Worm (Caenorhabditis elegans) whole organism, mixed stage, embryonic: Measurements from ENCODE around the gene glb-24.

ENCODE experiments used
- ceh-39 ChIP-seq: fragments of 150-350 bp; optimal IDR thresholded peaks from 2 replicates; lab custom pipeline; 2014; ENCODE audit warnings: missing biosample characterization, missing genetic modification characterization
- cnd-1 ChIP-seq: fragments of 200-800 bp; sonication (Bioruptor generic); optimal IDR thresholded peaks from 2 replicates; lab custom pipeline; 2018; ENCODE audit warnings: mild to moderate bottlenecking, missing genetic modification characterization, missing compliant biosample characterization
- lin-13 ChIP-seq: fragments of 150-350 bp; optimal IDR thresholded peaks from 2 replicates; lab custom pipeline; 2014; ENCODE audit warnings: missing biosample characterization, missing genetic modification characterization
- nhr-237 ChIP-seq: fragments of 150-350 bp; optimal IDR thresholded peaks from 2 replicates; lab custom pipeline; 2014; ENCODE audit warnings: missing biosample characterization, missing genetic modification characterization
- pha-4 ChIP-seq: fragments of 150-350 bp; optimal IDR thresholded peaks from 2 replicates; lab custom pipeline; 2018; ENCODE audit warnings: missing biosample characterization, missing genetic modification reagents, missing genetic modification characterization
- sptf-1 ChIP-seq: sonication (generic microtip); optimal IDR thresholded peaks from 2 replicates; lab custom pipeline; 2017; ENCODE audit warnings: mild to moderate bottlenecking, missing genetic modification characterization, moderate library complexity, missing compliant biosample characterization
- unc-39 ChIP-seq: fragments of 150-350 bp; optimal IDR thresholded peaks from 2 replicates; lab custom pipeline; 2014; ENCODE audit warnings: missing biosample characterization, missing genetic modification characterization

DNA sequence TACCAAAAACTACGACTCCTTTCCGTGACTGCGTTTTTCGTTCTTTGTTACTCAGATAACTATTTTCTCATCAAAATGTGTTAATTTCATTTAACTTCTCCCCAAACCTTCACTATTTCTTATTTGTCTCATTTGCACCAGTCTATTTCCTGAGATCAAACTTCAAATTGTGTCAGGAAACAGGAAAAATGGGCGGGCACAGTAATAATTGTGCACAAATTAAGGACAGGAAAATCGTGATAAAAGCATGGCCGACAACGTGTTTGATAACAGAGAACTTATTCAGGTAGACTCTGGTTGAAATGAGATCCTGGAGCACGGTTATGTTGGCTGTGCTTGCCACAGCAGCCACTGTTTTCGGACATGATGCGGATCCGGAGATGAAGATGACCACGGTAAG is 33.9 kb upstream of the glb-24 start, which contains the start of gene lipl-1:
- TF ChIP-seq unc-39, result no peak
- no peak for TF ChIP-seq nhr-237 (tag; lab: Kevin White, UChicago)
- TF ChIP-seq pha-4, result no peak
- TF ChIP-seq cnd-1 (tag; lab: Kevin White, UChicago), result no peak
- no peak for TF ChIP-seq lin-13 (tag; lab: Kevin White, UChicago)
- no peak for TF ChIP-seq sptf-1 (tag; lab: Kevin White, UChicago)
- TF ChIP-seq ceh-39 (tag; lab: Kevin White, UChicago), result no peak
